Worm (Caenorhabditis elegans) whole organism, L4/young adult: ENCODE results near the gene T19H5.7.
"Not testable (repeated sequence)": the region's sequence is repeated elsewhere in the genome, so short reads cannot be mapped to it uniquely, and the experiment has no call there.

ENCODE experiments used
- W03F9.2 ChIP-seq: fragments of 150-350 bp; optimal IDR thresholded peaks from 2 replicates; lab custom pipeline; 2014; ENCODE audit warnings: missing biosample characterization, missing genetic modification characterization
- dao-5 ChIP-seq: sonication (generic microtip); optimal IDR thresholded peaks from 2 replicates; lab custom pipeline; 2016; ENCODE audit warnings: missing genotype, missing genetic modification characterization, moderate library complexity, missing compliant biosample characterization
- him-1 ChIP-seq: sonication (generic microtip); optimal IDR thresholded peaks from 2 replicates; lab custom pipeline; 2016; ENCODE audit warnings: missing genotype, missing genetic modification reagents, missing genetic modification characterization, missing compliant biosample characterization

The T19H5.7 gene

ce11 chrII:9454304-9454703 lies 25.6 kb downstream of the T19H5.7 start, which contains the start of gene chil-19:
TSS of gene chil-19 (minus strand) at chrII:9454404.
- TF ChIP-seq W03F9.2 (tag; lab: Kevin White, UChicago) (no peak), dao-5 (tag; lab: Kevin White, UChicago) (no peak)

- not testable (repeated sequence) for TF ChIP-seq dao-5 (tag; lab: Kevin White, UChicago); W03F9.2 (tag; lab: Kevin White, UChicago); him-1
These were observed 27.7 kb downstream of the T19H5.7 start, which contains the start of gene R09D1.12 for ce11 chrII:9452172-9452571. TSS of gene R09D1.12 (minus strand) at chrII:9452272.

ce11 chrII:9447965-9448364 lies 31.9 kb downstream of the T19H5.7 start, which contains the start of gene chil-18:
TSS of gene chil-18 (plus strand) at chrII:9448265.
- TF ChIP-seq W03F9.2 (tag; lab: Kevin White, UChicago) (no peak), him-1 (no peak), dao-5 (tag; lab: Kevin White, UChicago) (no peak)

ce11 chrII:9445368-9445767 lies 34.5 kb downstream of the T19H5.7 start, which contains the start of gene R09D1.13:
TSS of gene R09D1.13 (minus strand) at chrII:9445468.
- no peak for TF ChIP-seq dao-5 (tag; lab: Kevin White, UChicago)
- no peak for TF ChIP-seq him-1
- no peak for TF ChIP-seq W03F9.2 (tag; lab: Kevin White, UChicago)

ce11 chrII:9443522-9443921 lies 36.4 kb downstream of the T19H5.7 start, which contains the start of gene chil-15:
TSS of gene chil-15 (minus strand) at chrII:9443622.
- TF ChIP-seq him-1 = no peak
- TF ChIP-seq W03F9.2 (tag; lab: Kevin White, UChicago) = no peak
- TF ChIP-seq dao-5 (tag; lab: Kevin White, UChicago) = no peak

- TF ChIP-seq him-1 (no peak), W03F9.2 (tag; lab: Kevin White, UChicago) (no peak), dao-5 (tag; lab: Kevin White, UChicago) (no peak)
These were observed 38.1 kb downstream of the T19H5.7 start, which contains the start of gene chil-16 for ce11 chrII:9441838-9442237. TSS of gene chil-16 (minus strand) at chrII:9441938.

- TF ChIP-seq dao-5 (tag; lab: Kevin White, UChicago) = no peak
- TF ChIP-seq him-1 = no peak
- TF ChIP-seq W03F9.2 (tag; lab: Kevin White, UChicago) = no peak
These were observed 39.8 kb downstream of the T19H5.7 start, which contains the start of gene chil-17 for ce11 chrII:9440060-9440459. TSS of gene chil-17 (minus strand) at chrII:9440160.

ce11 chrII:9438853-9439252 lies 41.1 kb downstream of the T19H5.7 start:
- TF ChIP-seq dao-5 (tag; lab: Kevin White, UChicago) = no peak
- TF ChIP-seq W03F9.2 (tag; lab: Kevin White, UChicago) = no peak
- no peak for TF ChIP-seq him-1

ce11 chrII:9438227-9438626 lies 41.7 kb downstream of the T19H5.7 start, which contains the start of gene chil-13:
TSS of gene chil-13 (minus strand) at chrII:9438327.
- TF ChIP-seq dao-5 (tag; lab: Kevin White, UChicago) (no peak), him-1 (no peak), W03F9.2 (tag; lab: Kevin White, UChicago) (no peak)

- no peak for TF ChIP-seq dao-5 (tag; lab: Kevin White, UChicago)
- TF ChIP-seq him-1 = no peak
- no peak for TF ChIP-seq W03F9.2 (tag; lab: Kevin White, UChicago)
These were observed 43.9 kb downstream of the T19H5.7 start, which contains the start of gene kin-16 for ce11 chrII:9436009-9436408. TSS of gene kin-16 (minus strand) at chrII:9436109.

ce11 chrII:9433609-9434008 lies 46.3 kb downstream of the T19H5.7 start, which contains the start of gene kin-15:
TSS of gene kin-15 (minus strand) at chrII:9433709.
- TF ChIP-seq him-1 = no peak
- TF ChIP-seq W03F9.2 (tag; lab: Kevin White, UChicago) = no peak
- no peak for TF ChIP-seq dao-5 (tag; lab: Kevin White, UChicago)

- TF ChIP-seq W03F9.2 (tag; lab: Kevin White, UChicago) (no peak), him-1 (no peak), dao-5 (tag; lab: Kevin White, UChicago) (no peak)
These were observed 48.8 kb downstream of the T19H5.7 start for ce11 chrII:9431119-9431518.
